Fruit fly (Drosophila melanogaster): ENCODE data around the gene CG5653.

- TF ChIP-seq CG10348 (GFP tag; IDR thresholded peaks at IDR 0.05) (no peak), fd96Ca (GFP tag; IDR thresholded peaks at IDR 0.05) (no peak), CG9948 (tag; optimal IDR thresholded peaks at IDR 0.05) (no peak), EcR (GFP tag; optimal IDR thresholded peaks at IDR 0.05) (no peak), CG34367 (tag; optimal IDR thresholded peaks at IDR 0.05) (no peak), CG14655 (GFP tag; optimal IDR thresholded peaks at IDR 0.05) (no peak), CG32121 (GFP tag; IDR thresholded peaks at IDR 0.05) (no peak), CG4496 (GFP tag; IDR thresholded peaks at IDR 0.05) (no peak), CG15710 (tag; optimal IDR thresholded peaks at IDR 0.05) (no peak), Snoo (tag; optimal IDR thresholded peaks at IDR 0.05) (no peak), Ets98B (GFP tag; IDR thresholded peaks at IDR 0.05) (no peak), CG17806 (tag; optimal IDR thresholded peaks at IDR 0.05) (no peak), Pif1A (GFP tag; optimal IDR thresholded peaks at IDR 0.05) (no peak), CG12605 (GFP tag; IDR thresholded peaks at IDR 0.05) (no peak)
Observed at dm6 chr3L:9009738-9010137, 43.6 kb upstream of the CG5653 start, which contains the start of gene CG5194.
